Worm (Caenorhabditis elegans) whole organism, L4 larva: ENCODE data around the gene nstp-1.
"Not testable (repeated sequence)": the region's sequence is repeated elsewhere in the genome, so short reads cannot be mapped to it uniquely, and the experiment has no call there.

Experiments
- F37D6.2 ChIP-seq: sonication (generic microtip); optimal IDR thresholded peaks from 2 replicates; lab custom pipeline; 2016; ENCODE audit warnings: mild to moderate bottlenecking, missing genetic modification characterization, missing compliant biosample characterization
- ctbp-1 ChIP-seq: fragments of 200-800 bp; sonication (Bioruptor generic); IDR thresholded peaks from 2 replicates; pipeline ENCODE4 v1.3.6; 2022; ENCODE audit warnings: missing genetic modification reagents, missing genetic modification characterization, missing compliant biosample characterization
- egl-27 ChIP-seq: sonication (generic microtip); optimal IDR thresholded peaks from 3 replicates; lab custom pipeline; 2017; ENCODE audit warnings: missing biosample characterization, missing genetic modification reagents, missing genetic modification characterization
- hlh-30 ChIP-seq: sonication (generic microtip); optimal IDR thresholded peaks from 2 replicates; lab custom pipeline; 2017; ENCODE audit warnings: antibody characterized with exemption, mild to moderate bottlenecking, missing genetic modification characterization, missing compliant biosample characterization; ENCODE audit not compliant: insufficient read depth
- jun-1 ChIP-seq: fragments of 150-350 bp; optimal IDR thresholded peaks from 2 replicates; lab custom pipeline; 2014; ENCODE audit warnings: missing biosample characterization, missing genetic modification reagents, missing genetic modification characterization
- lim-7 ChIP-seq: fragments of 200-800 bp; sonication (Bioruptor generic); IDR thresholded peaks from 2 replicates; pipeline ENCODE4 v1.3.6; 2022; ENCODE audit warnings: missing genetic modification characterization, missing compliant biosample characterization
- lin-15B ChIP-seq: fragments of 150-350 bp; sonication (generic microtip); optimal IDR thresholded peaks from 3 replicates; lab custom pipeline; 2014; ENCODE audit warnings: missing biosample characterization, missing genetic modification characterization
- lsy-2 ChIP-seq, 2 experiments: fragments of 150-350 bp in 1 of 2; sonication (generic microtip) in 1 of 2; optimal IDR thresholded peaks; 2 replicates each; lab custom pipeline; 2014 to 2017; ENCODE audit warnings: missing biosample characterization in 2 of 2, missing genetic modification characterization in 2 of 2
- nhr-25 ChIP-seq: sonication (generic microtip); optimal IDR thresholded peaks from 2 replicates; lab custom pipeline; 2017; ENCODE audit warnings: missing genetic modification characterization, mild to moderate bottlenecking, missing compliant biosample characterization, antibody characterized with exemption, moderate library complexity, borderline replicate concordance; ENCODE audit not compliant: insufficient read depth
- php-3 ChIP-seq: fragments of 200-800 bp; sonication (Bioruptor generic); IDR thresholded peaks from 2 replicates; pipeline ENCODE4 v1.3.6; 2022; ENCODE audit warnings: missing genetic modification reagents, missing genetic modification characterization, missing compliant biosample characterization
- spr-1 ChIP-seq: sonication (generic microtip); optimal IDR thresholded peaks from 2 replicates; lab custom pipeline; 2016; ENCODE audit warnings: mild to moderate bottlenecking, missing genetic modification characterization, missing compliant biosample characterization

DNA sequence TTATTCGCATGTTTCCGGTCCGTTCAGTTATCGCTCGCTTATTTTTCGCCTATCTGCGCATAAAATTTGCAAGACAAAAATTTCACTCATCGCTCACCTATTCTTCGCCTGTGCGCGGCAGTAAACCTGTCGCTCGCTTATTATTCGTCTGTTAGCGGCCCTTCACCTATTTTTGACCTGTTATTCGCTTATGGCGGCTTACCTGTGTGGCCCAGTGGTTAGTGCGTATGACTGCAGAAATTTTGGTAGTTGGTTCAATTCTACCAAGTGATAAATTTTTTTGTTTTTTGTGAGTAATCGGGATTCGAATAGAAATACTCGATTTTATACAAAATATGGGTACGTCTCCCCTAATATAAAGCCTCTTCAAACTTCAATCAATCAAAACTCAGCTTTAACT is 20.6 kb upstream of the nstp-1 start:
- not testable (repeated sequence) for TF ChIP-seq jun-1; spr-1; hlh-30 (tag; lab: Kevin White, UChicago); lsy-2 (tag; optimal IDR thresholded peaks at IDR 0.05; lab: Kevin White, UChicago); nhr-25 (tag; lab: Kevin White, UChicago); lin-15B (tag; lab: Kevin White, UChicago); egl-27 (tag; lab: Kevin White, UChicago); ctbp-1 (GFP tag; lab: Robert Waterston, UW); F37D6.2 (tag; lab: Kevin White, UChicago)
- TF ChIP-seq lim-7 (GFP tag; lab: Robert Waterston, UW) (peak; percentile 94), php-3 (GFP tag; lab: Robert Waterston, UW) (0 out of 2 replicates have a peak, but pooled peaks have one; percentile 28)
